Worm (Caenorhabditis elegans) whole organism, L1 larva: ENCODE results near the gene C16C10.2.

Source experiments
- lin-35 ChIP-seq, 2 experiments: fragments of 150-350 bp; optimal IDR thresholded peaks; 2 replicates each; lab custom pipeline; 2014; ENCODE audit warnings: missing biosample characterization in 2 of 2, missing genetic modification characterization in 2 of 2, missing genetic modification reagents in 2 of 2
- nhr-237 ChIP-seq: fragments of 150-350 bp; optimal IDR thresholded peaks from 2 replicates; lab custom pipeline; 2014; ENCODE audit warnings: missing biosample characterization, missing genetic modification characterization
- nhr-77 ChIP-seq: fragments of 150-350 bp; optimal IDR thresholded peaks from 2 replicates; lab custom pipeline; 2014; ENCODE audit warnings: missing biosample characterization, missing genetic modification characterization
- unc-98 ChIP-seq: fragments of 200-800 bp; sonication (Bioruptor generic); IDR thresholded peaks from 2 replicates; pipeline ENCODE4 v1.3.6; 2022; ENCODE audit warnings: missing genetic modification characterization, missing compliant biosample characterization

DNA sequence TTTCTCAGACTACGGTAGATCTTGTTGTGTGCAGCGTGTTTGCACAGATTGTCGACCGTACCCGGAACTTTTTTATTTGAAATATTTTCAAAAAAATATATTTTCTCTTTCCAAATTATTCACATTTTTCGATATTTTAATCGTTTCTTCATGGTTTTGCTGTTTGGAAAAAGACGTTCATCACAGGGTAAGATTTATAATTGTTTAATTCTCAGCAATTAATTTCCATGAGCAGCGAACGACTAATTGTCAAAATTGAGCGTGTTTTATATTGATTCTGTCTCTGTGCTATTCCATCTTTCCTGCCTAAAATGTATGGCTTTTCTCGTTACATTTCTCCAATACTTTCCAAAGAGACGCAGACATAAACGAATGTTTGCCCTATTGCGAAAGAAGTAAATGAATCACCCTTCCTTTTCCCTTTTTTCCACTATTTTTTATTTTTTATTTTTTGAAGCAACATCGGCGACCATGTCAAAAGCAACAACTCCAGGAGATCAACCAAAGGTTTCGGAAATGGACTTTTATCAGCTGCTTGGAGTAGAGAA, 12.7 kb upstream of the C16C10.2 start, which contains the start of gene dnj-16:
- TF ChIP-seq unc-98 (GFP tag; lab: Robert Waterston, UW), result no peak
- peak in 1 of 2 experiments; percentile 40 for TF ChIP-seq lin-35 (GFP tag; optimal IDR thresholded peaks at IDR 0.05; lab: Kevin White, UChicago)
- no peak for TF ChIP-seq nhr-77 (tag; lab: Kevin White, UChicago)
- peak; percentile 25 for TF ChIP-seq nhr-237 (tag; lab: Kevin White, UChicago)
